Fruit fly (Drosophila melanogaster) whole organism, adult: ENCODE measurements around the gene MED15.

ENCODE experiments used
- CG12768 ChIP-seq: fragments of 200-800 bp; sonication (Bioruptor generic); optimal IDR thresholded peaks from 2 replicates; lab custom pipeline; 2017; ENCODE audit warnings: missing biosample characterization, missing genetic modification characterization, mild to moderate bottlenecking, moderate library complexity, missing genetic modification reagents
- CG14711 ChIP-seq: fragments of 200-800 bp; sonication (Bioruptor generic); optimal IDR thresholded peaks from 2 replicates; lab custom pipeline; 2018; ENCODE audit warnings: missing biosample characterization, mild to moderate bottlenecking, missing genetic modification characterization, moderate library complexity
- CG1620 ChIP-seq: fragments of 200-800 bp; sonication (Bioruptor generic); optimal IDR thresholded peaks from 2 replicates; lab custom pipeline; 2016; ENCODE audit warnings: missing biosample characterization, missing genetic modification characterization
- CG7101 ChIP-seq: fragments of 200-800 bp; sonication (Bioruptor generic); optimal IDR thresholded peaks from 2 replicates; lab custom pipeline; 2018; ENCODE audit warnings: missing biosample characterization, mild to moderate bottlenecking, missing genetic modification characterization, moderate library complexity
- Crg-1 ChIP-seq: fragments of 200-800 bp; sonication (Bioruptor generic); optimal IDR thresholded peaks from 2 replicates; lab custom pipeline; 2016; ENCODE audit warnings: missing biosample characterization, missing genetic modification characterization
- bab1 ChIP-seq: fragments of 200-800 bp; sonication (Bioruptor generic); optimal IDR thresholded peaks from 3 replicates; lab custom pipeline; 2019; ENCODE audit warnings: missing biosample characterization, mild to moderate bottlenecking, missing genetic modification characterization, moderate library complexity
- ovo ChIP-seq: fragments of 200-800 bp; sonication (Bioruptor generic); optimal IDR thresholded peaks from 2 replicates; lab custom pipeline; 2016; ENCODE audit warnings: missing biosample characterization, missing genetic modification characterization
- pad ChIP-seq: fragments of 200-800 bp; sonication (Bioruptor generic); optimal IDR thresholded peaks from 3 replicates; lab custom pipeline; 2017; ENCODE audit warnings: missing biosample characterization, missing genetic modification characterization, mild to moderate bottlenecking, moderate library complexity, missing genetic modification reagents
- tj ChIP-seq: fragments of 200-800 bp; sonication (Bioruptor generic); optimal IDR thresholded peaks from 3 replicates; lab custom pipeline; 2017; ENCODE audit warnings: missing biosample characterization, mild to moderate bottlenecking, missing genetic modification characterization, moderate library complexity

- TF ChIP-seq tj (GFP tag; lab: Kevin White, UChicago) = no peak
- no peak for TF ChIP-seq CG14711 (tag; lab: Kevin White, UChicago)
- no peak for TF ChIP-seq CG12768 (GFP tag; lab: Kevin White, UChicago)
- no peak for TF ChIP-seq pad (GFP tag; lab: Kevin White, UChicago)
- TF ChIP-seq CG7101 (tag; lab: Kevin White, UChicago) = no peak
- no peak for TF ChIP-seq ovo
- no peak for TF ChIP-seq Crg-1 (GFP tag; lab: Kevin White, UChicago)
- no peak for TF ChIP-seq bab1 (GFP tag; lab: Kevin White, UChicago)
- TF ChIP-seq CG1620 = no peak
Observed at dm6 chr2L:426449-426848, 46.4 kb upstream of the MED15 start.
